Worm (Caenorhabditis elegans): ENCODE data around the gene mdt-4.
"Not testable (repeated sequence)": the region's sequence is repeated elsewhere in the genome, so short reads cannot be mapped to it uniquely, and the experiment has no call there.

The mdt-4 gene

ce11 chrII:4915572-4915971, 28.2 kb downstream of the mdt-4 start:
- TF ChIP-seq ceh-13 (GFP tag; optimal IDR thresholded peaks at IDR 0.05) (no peak), flt-1 (GFP tag; IDR thresholded peaks at IDR 0.05) (no peak), scrt-1 (GFP tag; IDR thresholded peaks at IDR 0.05) (no peak), tra-4 (tag; optimal IDR thresholded peaks at IDR 0.05) (no peak)

DNA sequence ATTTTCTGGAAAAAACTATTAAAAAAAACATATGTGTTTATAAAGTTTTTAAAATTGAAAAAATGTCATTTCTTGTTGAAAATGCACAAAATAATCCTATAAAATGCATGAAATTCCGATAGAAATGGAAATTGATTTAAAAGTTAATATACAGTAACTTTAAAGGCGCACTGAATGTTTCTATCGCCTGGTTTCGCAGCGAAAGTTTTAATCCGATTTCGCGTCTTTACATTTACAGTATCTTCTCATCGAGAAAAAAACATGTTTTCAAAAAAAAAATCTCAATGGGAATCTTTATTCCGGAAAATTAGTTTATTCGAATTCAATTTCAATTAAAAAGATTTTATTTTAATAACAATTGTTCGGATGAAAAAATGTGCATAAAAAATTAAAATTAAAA, 29.5 kb downstream of the mdt-4 start, which contains the start of gene R05F9.11:
Gene R05F9.11, minus strand, starts transcription at position 5 of the 400 bp plus-strand sequence.
- no peak for TF ChIP-seq aly-1 (tag; optimal IDR thresholded peaks at IDR 0.05)

- TF ChIP-seq sea-1 (GFP tag; conservative IDR thresholded peaks at IDR 0.05) = no peak
- TF ChIP-seq pes-1 (GFP tag; IDR thresholded peaks at IDR 0.05) = no peak
- no peak for TF ChIP-seq hmg-4 (GFP tag; optimal IDR thresholded peaks at IDR 0.05)
- no peak for TF ChIP-seq tra-4 (tag; optimal IDR thresholded peaks at IDR 0.05)
- TF ChIP-seq hmbx-1 (tag; optimal IDR thresholded peaks at IDR 0.05) = no peak
- no peak for TF ChIP-seq ceh-13 (GFP tag; optimal IDR thresholded peaks at IDR 0.05)
- no peak for TF ChIP-seq tbx-11 (GFP tag; IDR thresholded peaks at IDR 0.05)
- no peak for TF ChIP-seq flt-1 (GFP tag; IDR thresholded peaks at IDR 0.05)
- TF ChIP-seq ceh-36 (tag; optimal IDR thresholded peaks at IDR 0.05) = no peak
Observed at ce11 chrII:4908160-4908559, 35.6 kb downstream of the mdt-4 start.

DNA sequence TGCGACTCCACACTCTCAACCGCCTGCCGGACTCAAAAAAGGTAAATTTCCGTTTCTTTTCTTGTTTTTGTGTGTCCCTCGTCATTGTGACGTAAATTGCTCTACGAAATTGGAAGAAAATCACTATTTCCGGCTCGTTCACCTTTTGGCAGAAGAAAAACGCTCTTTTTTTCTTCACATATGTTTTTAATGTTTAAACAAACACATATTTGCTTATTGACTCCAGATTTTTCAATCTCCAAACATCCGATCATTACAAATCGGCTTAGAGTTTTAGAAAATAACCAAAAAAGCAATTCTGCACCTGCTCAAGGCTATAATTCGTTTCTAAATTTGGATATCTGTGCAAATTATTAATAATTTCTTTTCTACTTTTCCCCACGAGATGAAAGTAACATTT, 37.9 kb downstream of the mdt-4 start:
- TF ChIP-seq aly-1 (tag; optimal IDR thresholded peaks at IDR 0.05) = no peak

- no peak for TF ChIP-seq tbx-37 (GFP tag; conservative IDR thresholded peaks at IDR 0.05)
- TF ChIP-seq aly-1 (tag; optimal IDR thresholded peaks at IDR 0.05) = no peak
- no peak for TF ChIP-seq ceh-36 (tag; optimal IDR thresholded peaks at IDR 0.05)
- no peak for TF ChIP-seq ama-1 (optimal IDR thresholded peaks at IDR 0.05)
- no peak for TF ChIP-seq ets-7 (tag; optimal IDR thresholded peaks at IDR 0.05)
Observed at ce11 chrII:4905331-4905730, 38.4 kb downstream of the mdt-4 start.

- TF ChIP-seq aly-1 (tag; optimal IDR thresholded peaks at IDR 0.05) (no peak), tbx-37 (GFP tag; conservative IDR thresholded peaks at IDR 0.05) (no peak), ama-1 (optimal IDR thresholded peaks at IDR 0.05) (no peak), tra-4 (tag; optimal IDR thresholded peaks at IDR 0.05) (no peak), flt-1 (GFP tag; IDR thresholded peaks at IDR 0.05) (no peak), hmbx-1 (tag; optimal IDR thresholded peaks at IDR 0.05) (no peak), scrt-1 (GFP tag; IDR thresholded peaks at IDR 0.05) (no peak), ceh-13 (GFP tag; optimal IDR thresholded peaks at IDR 0.05) (no peak), hnd-1 (tag; optimal IDR thresholded peaks at IDR 0.05) (no peak), sea-1 (GFP tag; conservative IDR thresholded peaks at IDR 0.05) (no peak), ets-7 (tag; optimal IDR thresholded peaks at IDR 0.05) (no peak)
Observed at ce11 chrII:4904778-4905177, 39.0 kb downstream of the mdt-4 start, which contains the start of gene btbd-10. Gene btbd-10 (plus strand): TSS chrII:4905008.

- TF ChIP-seq hmbx-1 (tag; optimal IDR thresholded peaks at IDR 0.05) = no peak
- no peak for TF ChIP-seq hmg-4 (GFP tag; optimal IDR thresholded peaks at IDR 0.05)
- TF ChIP-seq ceh-36 (tag; optimal IDR thresholded peaks at IDR 0.05) = no peak
- no peak for TF ChIP-seq pes-1 (GFP tag; IDR thresholded peaks at IDR 0.05)
- TF ChIP-seq F13C5.2 (tag; optimal IDR thresholded peaks at IDR 0.05) = peak; percentile 3
- TF ChIP-seq sea-1 (GFP tag; conservative IDR thresholded peaks at IDR 0.05) = no peak
- TF ChIP-seq tbx-11 (GFP tag; IDR thresholded peaks at IDR 0.05) = no peak
Observed at ce11 chrII:4904277-4904676, 39.5 kb downstream of the mdt-4 start.

DNA sequence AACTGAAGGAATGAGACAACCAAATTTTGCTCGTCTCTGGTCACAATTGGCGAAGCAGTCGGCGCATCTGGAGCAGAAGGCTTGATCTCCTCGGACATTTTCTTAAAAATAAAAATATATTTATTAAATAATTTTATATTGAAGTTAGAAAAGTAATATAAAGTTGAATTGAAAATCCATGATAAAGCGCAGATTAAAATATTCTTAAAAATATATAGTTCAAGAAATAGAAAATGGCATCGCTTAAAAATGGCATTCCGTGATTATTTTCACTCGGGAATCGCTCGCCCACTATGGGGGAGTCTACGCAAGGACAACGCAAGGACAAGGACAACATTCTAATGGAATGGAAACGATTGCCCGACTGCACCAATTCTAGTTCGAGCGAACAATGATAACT, 40.1 kb downstream of the mdt-4 start, which contains the start of gene sgt-1:
Gene sgt-1, minus strand, starts transcription at position 101 of the 400 bp plus-strand sequence.
- TF ChIP-seq F13C5.2 (tag; optimal IDR thresholded peaks at IDR 0.05); hmg-4 (GFP tag; optimal IDR thresholded peaks at IDR 0.05); tbx-11 (GFP tag; IDR thresholded peaks at IDR 0.05): not testable (repeated sequence)

DNA sequence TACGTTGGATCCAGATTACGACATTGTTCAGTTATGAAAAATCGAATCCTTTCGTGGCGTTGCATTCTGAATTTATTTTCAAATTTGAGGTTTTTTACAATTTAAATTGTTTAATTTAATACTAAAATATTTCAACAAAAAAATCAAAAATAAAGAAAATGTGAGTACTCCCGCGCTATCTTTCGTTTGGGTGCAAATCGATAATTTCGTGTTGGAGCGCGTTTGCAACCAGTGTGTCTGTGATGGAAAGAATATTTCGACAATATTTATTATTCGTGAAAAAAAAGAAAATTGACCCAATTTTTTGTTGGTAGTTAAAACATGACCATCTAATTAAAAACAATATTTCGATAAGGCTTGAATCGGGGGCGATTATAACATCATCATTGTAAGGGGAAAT, 41.7 kb downstream of the mdt-4 start, which contains the start of gene R05F9.9:
Gene R05F9.9, minus strand, starts transcription at position 66 of the 400 bp plus-strand sequence.
- TF ChIP-seq aly-1 (tag; optimal IDR thresholded peaks at IDR 0.05) (no peak), F13C5.2 (tag; optimal IDR thresholded peaks at IDR 0.05) (no peak)

- not testable (repeated sequence) for TF ChIP-seq sea-1 (GFP tag; conservative IDR thresholded peaks at IDR 0.05); ceh-36 (tag; optimal IDR thresholded peaks at IDR 0.05); ceh-13 (GFP tag; optimal IDR thresholded peaks at IDR 0.05)
Observed at ce11 chrII:4898529-4898928, 45.2 kb downstream of the mdt-4 start, which contains the start of gene msp-32. Gene msp-32 (plus strand): TSS chrII:4898829.

DNA sequence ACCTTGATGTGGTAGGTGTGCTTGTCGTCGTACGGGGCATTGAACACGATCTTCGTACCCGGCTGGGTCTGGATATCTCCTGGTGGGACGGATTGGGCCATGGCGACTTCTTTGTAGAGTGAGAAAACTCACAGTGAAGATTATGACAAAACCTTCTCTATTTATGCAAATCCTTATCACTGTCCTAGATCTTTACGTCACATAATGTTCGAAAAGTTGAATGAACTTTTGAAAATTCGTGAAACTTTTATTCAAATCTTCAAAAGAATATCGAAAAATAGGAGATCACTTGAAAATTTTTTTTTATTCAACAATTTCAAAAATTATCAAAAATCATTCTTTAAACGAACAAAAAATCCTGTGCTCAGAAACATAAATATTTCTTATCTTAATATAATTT, 51.2 kb downstream of the mdt-4 start, which contains the start of gene msp-33:
Gene msp-33, minus strand, starts transcription at position 101 of the 400 bp plus-strand sequence.
- no peak for TF ChIP-seq ets-7 (tag; optimal IDR thresholded peaks at IDR 0.05)
- TF ChIP-seq pes-1 (GFP tag; IDR thresholded peaks at IDR 0.05) = no peak
- TF ChIP-seq ceh-36 (tag; optimal IDR thresholded peaks at IDR 0.05) = no peak
- TF ChIP-seq tbx-37 (GFP tag; conservative IDR thresholded peaks at IDR 0.05) = no peak
- no peak for TF ChIP-seq flt-1 (GFP tag; IDR thresholded peaks at IDR 0.05)
- TF ChIP-seq F13C5.2 (tag; optimal IDR thresholded peaks at IDR 0.05) = no peak
